Fruit fly (Drosophila melanogaster) whole organism, pupa: ENCODE results near the gene CG9107.

Experiments
- CG10348 ChIP-seq: fragments of 200-800 bp; sonication (Bioruptor generic); IDR thresholded peaks from 2 replicates; pipeline ENCODE4 v1.3.6; 2022; ENCODE audit warnings: missing biosample characterization, missing genetic modification characterization
- CG12605 ChIP-seq: fragments of 200-800 bp; sonication (Bioruptor generic); IDR thresholded peaks from 2 replicates; pipeline ENCODE4 v1.3.6; 2022; ENCODE audit warnings: missing biosample characterization, missing genetic modification characterization
- CG13204 ChIP-seq: fragments of 200-800 bp; sonication (Bioruptor generic); optimal IDR thresholded peaks from 2 replicates; lab custom pipeline; 2018; ENCODE audit warnings: missing biosample characterization, mild to moderate bottlenecking, missing genetic modification characterization, moderate library complexity
- CG14655 ChIP-seq: fragments of 200-800 bp; sonication (Bioruptor generic); optimal IDR thresholded peaks from 3 replicates; lab custom pipeline; 2017; ENCODE audit warnings: mild to moderate bottlenecking, missing biosample characterization, missing genetic modification reagents, missing genetic modification characterization
- CG15710 ChIP-seq: fragments of 200-800 bp; sonication (Bioruptor generic); optimal IDR thresholded peaks from 2 replicates; lab custom pipeline; 2018; ENCODE audit warnings: missing biosample characterization, mild to moderate bottlenecking, missing genetic modification characterization, moderate library complexity
- CG17806 ChIP-seq: fragments of 200-800 bp; sonication (Bioruptor generic); optimal IDR thresholded peaks from 2 replicates; lab custom pipeline; 2018; ENCODE audit warnings: missing biosample characterization, mild to moderate bottlenecking, missing genetic modification characterization, moderate library complexity
- CG32121 ChIP-seq: fragments of 200-800 bp; sonication (Bioruptor generic); IDR thresholded peaks from 2 replicates; pipeline ENCODE4 v1.3.6; 2022; ENCODE audit warnings: missing biosample characterization, missing genetic modification characterization
- CG34367 ChIP-seq: fragments of 200-800 bp; sonication (Bioruptor generic); optimal IDR thresholded peaks from 2 replicates; lab custom pipeline; 2018; ENCODE audit warnings: missing biosample characterization, mild to moderate bottlenecking, missing genetic modification characterization
- CG4496 ChIP-seq: fragments of 200-800 bp; sonication (Bioruptor generic); IDR thresholded peaks from 3 replicates; pipeline ENCODE4 v1.3.6; 2022; ENCODE audit warnings: missing biosample characterization, missing genetic modification characterization
- CG8159 ChIP-seq: fragments of 200-800 bp; sonication (Bioruptor generic); optimal IDR thresholded peaks from 3 replicates; lab custom pipeline; 2018; ENCODE audit warnings: missing biosample characterization, mild to moderate bottlenecking, missing genetic modification characterization, moderate library complexity
- CG8301 ChIP-seq: fragments of 200-800 bp; sonication (Bioruptor generic); optimal IDR thresholded peaks from 2 replicates; lab custom pipeline; 2018; ENCODE audit warnings: missing biosample characterization, mild to moderate bottlenecking, missing genetic modification characterization
- CG9948 ChIP-seq: fragments of 200-800 bp; sonication (Bioruptor generic); optimal IDR thresholded peaks from 2 replicates; lab custom pipeline; 2018; ENCODE audit warnings: missing biosample characterization, mild to moderate bottlenecking, missing genetic modification characterization, moderate library complexity
- D1 ChIP-seq: fragments of 200-800 bp; sonication (Bioruptor generic); optimal IDR thresholded peaks from 2 replicates; lab custom pipeline; 2018; ENCODE audit warnings: missing biosample characterization, mild to moderate bottlenecking, missing genetic modification characterization, moderate library complexity
- EcR ChIP-seq: fragments of 200-800 bp; sonication (Bioruptor generic); optimal IDR thresholded peaks from 3 replicates; lab custom pipeline; 2019; ENCODE audit warnings: missing biosample characterization, missing genetic modification characterization, mild to moderate bottlenecking, moderate library complexity, missing genetic modification reagents
- Ets98B ChIP-seq: fragments of 200-800 bp; sonication (Bioruptor generic); IDR thresholded peaks from 2 replicates; pipeline ENCODE4 v1.3.6; 2022; ENCODE audit warnings: missing biosample characterization, missing genetic modification characterization
- Pif1A ChIP-seq: fragments of 200-800 bp; sonication (Bioruptor generic); optimal IDR thresholded peaks from 3 replicates; lab custom pipeline; 2016; ENCODE audit warnings: missing biosample characterization, missing genetic modification characterization
- Pif1B ChIP-seq: fragments of 200-800 bp; sonication (Bioruptor generic); optimal IDR thresholded peaks from 3 replicates; lab custom pipeline; 2016; ENCODE audit warnings: missing biosample characterization, missing genetic modification characterization
- Snoo ChIP-seq: fragments of 200-800 bp; sonication (Bioruptor generic); optimal IDR thresholded peaks from 3 replicates; lab custom pipeline; 2017; ENCODE audit warnings: missing biosample characterization, mild to moderate bottlenecking, missing genetic modification characterization, inconsistent platforms
- fd96Ca ChIP-seq: fragments of 200-800 bp; sonication (Bioruptor generic); IDR thresholded peaks from 3 replicates; pipeline ENCODE4 v1.3.6; 2022; ENCODE audit warnings: missing biosample characterization, missing genetic modification characterization
- gl ChIP-seq: fragments of 200-800 bp; sonication (Bioruptor generic); optimal IDR thresholded peaks from 2 replicates; lab custom pipeline; 2018; ENCODE audit warnings: missing biosample characterization, mild to moderate bottlenecking, missing genetic modification characterization
- rn ChIP-seq: fragments of 200-800 bp; sonication (Bioruptor generic); IDR thresholded peaks from 2 replicates; pipeline ENCODE4 v1.3.6; 2022; ENCODE audit warnings: missing biosample characterization, missing genetic modification characterization

The CG9107 gene

dm6 chr2L:5986094-5986493 is 38.2 kb downstream of the CG9107 start, which contains the start of gene ifc:
TSS of gene ifc (plus strand) at chr2L:5986348.
- no peak for TF ChIP-seq CG8301 (tag; lab: Kevin White, UChicago)
- no peak for TF ChIP-seq Pif1B (GFP tag; lab: Kevin White, UChicago)
- TF ChIP-seq CG4496 (GFP tag; lab: Robert Waterston, UW), result no peak
- peak; percentile 11 for TF ChIP-seq CG15710 (tag; lab: Kevin White, UChicago)
- TF ChIP-seq CG9948 (tag; lab: Kevin White, UChicago), result peak; percentile 6
- no peak for TF ChIP-seq Pif1A (GFP tag; lab: Kevin White, UChicago)
- no peak for TF ChIP-seq fd96Ca (GFP tag; lab: Robert Waterston, UW)
- TF ChIP-seq Ets98B (GFP tag; lab: Robert Waterston, UW), result no peak
- TF ChIP-seq CG12605, result no peak
- TF ChIP-seq CG8159 (tag; lab: Kevin White, UChicago), result peak; percentile 35
- no peak for TF ChIP-seq CG34367 (tag; lab: Kevin White, UChicago)
- no peak for TF ChIP-seq EcR (GFP tag; lab: Kevin White, UChicago)
- TF ChIP-seq CG14655 (GFP tag; lab: Kevin White, UChicago), result no peak
- TF ChIP-seq CG10348 (GFP tag; lab: Robert Waterston, UW), result no peak
- TF ChIP-seq Snoo (tag; lab: Kevin White, UChicago), result peak; percentile 45
- TF ChIP-seq CG17806 (tag; lab: Kevin White, UChicago), result peak; percentile 22
- TF ChIP-seq CG32121 (GFP tag; lab: Robert Waterston, UW), result no peak

dm6 chr2L:5983236-5983635 is 41.1 kb downstream of the CG9107 start:
- TF ChIP-seq EcR (GFP tag; lab: Kevin White, UChicago), result peak; percentile 71
- no peak for TF ChIP-seq D1 (tag; lab: Kevin White, UChicago)

dm6 chr2L:5982334-5982987 is 41.9 kb downstream of the CG9107 start:
- TF ChIP-seq Snoo (tag; lab: Kevin White, UChicago) (peak; percentile 46), rn (GFP tag; lab: Robert Waterston, UW) (no peak), CG8301 (tag; lab: Kevin White, UChicago) (no peak), CG34367 (tag; lab: Kevin White, UChicago) (no peak), CG14655 (GFP tag; lab: Kevin White, UChicago) (no peak), CG15710 (tag; lab: Kevin White, UChicago) (peak; percentile 16), D1 (tag; lab: Kevin White, UChicago) (no peak), CG4496 (GFP tag; lab: Robert Waterston, UW) (no peak), CG32121 (GFP tag; lab: Robert Waterston, UW) (no peak), Ets98B (GFP tag; lab: Robert Waterston, UW) (no peak), CG17806 (tag; lab: Kevin White, UChicago) (no peak), Pif1A (GFP tag; lab: Kevin White, UChicago) (no peak), CG12605 (no peak), gl (tag; lab: Kevin White, UChicago) (no peak), CG10348 (GFP tag; lab: Robert Waterston, UW) (no peak), Pif1B (GFP tag; lab: Kevin White, UChicago) (peak; percentile 35), fd96Ca (GFP tag; lab: Robert Waterston, UW) (no peak), EcR (GFP tag; lab: Kevin White, UChicago) (no peak), CG13204 (GFP tag; lab: Kevin White, UChicago) (peak; percentile 36), CG9948 (tag; lab: Kevin White, UChicago) (no peak)

- TF ChIP-seq Snoo (tag; lab: Kevin White, UChicago) (no peak), CG14655 (GFP tag; lab: Kevin White, UChicago) (no peak), Pif1B (GFP tag; lab: Kevin White, UChicago) (no peak), D1 (tag; lab: Kevin White, UChicago) (no peak), CG9948 (tag; lab: Kevin White, UChicago) (no peak), CG32121 (GFP tag; lab: Robert Waterston, UW) (no peak), CG17806 (tag; lab: Kevin White, UChicago) (no peak), CG15710 (tag; lab: Kevin White, UChicago) (no peak), fd96Ca (GFP tag; lab: Robert Waterston, UW) (no peak), CG13204 (GFP tag; lab: Kevin White, UChicago) (peak; percentile 10), CG8301 (tag; lab: Kevin White, UChicago) (no peak), Pif1A (GFP tag; lab: Kevin White, UChicago) (no peak), CG4496 (GFP tag; lab: Robert Waterston, UW) (no peak), CG8159 (tag; lab: Kevin White, UChicago) (peak; percentile 6), EcR (GFP tag; lab: Kevin White, UChicago) (peak; percentile 47), CG12605 (no peak), CG10348 (GFP tag; lab: Robert Waterston, UW) (no peak), Ets98B (GFP tag; lab: Robert Waterston, UW) (no peak), gl (tag; lab: Kevin White, UChicago) (no peak), rn (GFP tag; lab: Robert Waterston, UW) (no peak), CG34367 (tag; lab: Kevin White, UChicago) (peak; percentile 11)
Observed at dm6 chr2L:5981433-5982333, 42.7 kb downstream of the CG9107 start, which contains the start of gene eIF4A. TSS of gene eIF4A (plus strand) at chr2L:5981764.
